Worm (Caenorhabditis elegans) whole organism, L1 larva: Measurements from ENCODE around the gene aptf-1.

Experiments
- C04F5.9 ChIP-seq: sonication (generic microtip); optimal IDR thresholded peaks from 2 replicates; lab custom pipeline; 2016; ENCODE audit warnings: missing genetic modification characterization, missing compliant biosample characterization
- F16B12.6 ChIP-seq: fragments of 150-350 bp; optimal IDR thresholded peaks from 2 replicates; lab custom pipeline; 2014; ENCODE audit warnings: missing biosample characterization, missing genetic modification characterization
- aha-1 ChIP-seq: fragments of 150-350 bp; optimal IDR thresholded peaks from 2 replicates; lab custom pipeline; 2014; ENCODE audit warnings: missing biosample characterization, missing genetic modification characterization
- ama-1 ChIP-seq: fragments of 150-350 bp; optimal IDR thresholded peaks from 2 replicates; lab custom pipeline; 2014
- blmp-1 ChIP-seq: fragments of 150-350 bp; optimal IDR thresholded peaks from 2 replicates; lab custom pipeline; 2014; ENCODE audit warnings: missing biosample characterization, missing genetic modification characterization
- ceh-63 ChIP-seq: fragments of 200-800 bp; sonication (Bioruptor generic); optimal IDR thresholded peaks from 2 replicates; lab custom pipeline; 2018; ENCODE audit warnings: mild to moderate bottlenecking, missing genetic modification characterization, missing compliant biosample characterization
- ceh-90 ChIP-seq: sonication (generic microtip); optimal IDR thresholded peaks from 2 replicates; lab custom pipeline; 2016; ENCODE audit warnings: missing genetic modification characterization, missing compliant biosample characterization
- elt-3 ChIP-seq, 6 experiments: fragments of 150-350 bp in 1 of 6; sonication (generic microtip); optimal IDR thresholded peaks; 2 replicates each; lab custom pipeline; 2017 to 2018; ENCODE audit warnings: missing biosample characterization in 6 of 6, missing genetic modification characterization in 6 of 6, inconsistent platforms in 1 of 6
- fkh-4 ChIP-seq: sonication (generic microtip); optimal IDR thresholded peaks from 2 replicates; lab custom pipeline; 2016; ENCODE audit warnings: missing compliant biosample characterization, missing genetic modification characterization, borderline replicate concordance
- fkh-8 ChIP-seq: sonication (generic microtip); optimal IDR thresholded peaks from 2 replicates; lab custom pipeline; 2016; ENCODE audit warnings: mild to moderate bottlenecking, missing genetic modification characterization, missing compliant biosample characterization
- fos-1 ChIP-seq: fragments of 150-350 bp; optimal IDR thresholded peaks from 2 replicates; lab custom pipeline; 2014; ENCODE audit warnings: missing biosample characterization, missing genetic modification characterization
- grh-1 ChIP-seq: fragments of 200-800 bp; sonication (Bioruptor generic); IDR thresholded peaks from 2 replicates; pipeline ENCODE4 v1.3.6; 2022; ENCODE audit warnings: missing genetic modification reagents, missing genetic modification characterization, missing compliant biosample characterization
- hlh-17 ChIP-seq: fragments of 200-800 bp; sonication (Bioruptor generic); optimal IDR thresholded peaks from 2 replicates; lab custom pipeline; 2018; ENCODE audit warnings: missing genetic modification characterization, mild to moderate bottlenecking, missing compliant biosample characterization, moderate library complexity, borderline replicate concordance
- irx-1 ChIP-seq: sonication (generic microtip); optimal IDR thresholded peaks from 2 replicates; lab custom pipeline; 2016; ENCODE audit warnings: missing genetic modification characterization, missing compliant biosample characterization
- lin-13 ChIP-seq: fragments of 150-350 bp; optimal IDR thresholded peaks from 2 replicates; lab custom pipeline; 2014; ENCODE audit warnings: missing biosample characterization, missing genetic modification reagents, missing genetic modification characterization
- lin-14 ChIP-seq: fragments of 200-800 bp; sonication (Bioruptor generic); optimal IDR thresholded peaks from 2 replicates; lab custom pipeline; 2018; ENCODE audit warnings: mild to moderate bottlenecking, missing genetic modification characterization, moderate library complexity, missing compliant biosample characterization
- lin-35 ChIP-seq, 2 experiments: fragments of 150-350 bp; optimal IDR thresholded peaks; 2 replicates each; lab custom pipeline; 2014; ENCODE audit warnings: missing biosample characterization in 2 of 2, missing genetic modification characterization in 2 of 2, missing genetic modification reagents in 2 of 2
- lir-3 ChIP-seq: sonication (generic microtip); optimal IDR thresholded peaks from 2 replicates; lab custom pipeline; 2016; ENCODE audit warnings: mild to moderate bottlenecking, missing genetic modification characterization, moderate library complexity, missing compliant biosample characterization; ENCODE audit not compliant: poor library complexity
- lsy-2 ChIP-seq, 2 experiments: fragments of 150-350 bp; optimal IDR thresholded peaks; 2 replicates each; lab custom pipeline; 2014; ENCODE audit warnings: missing biosample characterization in 2 of 2, missing genetic modification characterization in 2 of 2
- mdl-1 ChIP-seq, 2 experiments: fragments of 150-350 bp; optimal IDR thresholded peaks; 2 replicates each; lab custom pipeline; 2014 to 2017; ENCODE audit warnings: missing biosample characterization in 2 of 2, missing genetic modification characterization in 2 of 2, inconsistent platforms in 1 of 2
- mef-2 ChIP-seq: fragments of 150-350 bp; optimal IDR thresholded peaks from 2 replicates; lab custom pipeline; 2014; ENCODE audit warnings: missing biosample characterization, missing genetic modification characterization
- mep-1 ChIP-seq: fragments of 150-350 bp; optimal IDR thresholded peaks from 2 replicates; lab custom pipeline; 2014; ENCODE audit warnings: missing biosample characterization, missing genetic modification characterization
- nhr-11 ChIP-seq: fragments of 150-350 bp; optimal IDR thresholded peaks from 2 replicates; lab custom pipeline; 2014; ENCODE audit warnings: missing biosample characterization, missing genetic modification characterization
- nhr-19 ChIP-seq: fragments of 200-800 bp; sonication (Bioruptor generic); conservative IDR thresholded peaks from 2 replicates; pipeline ENCODE4 v1.3.6; 2022; ENCODE audit warnings: missing genetic modification characterization, missing compliant biosample characterization
- nhr-20 ChIP-seq: sonication (generic microtip); optimal IDR thresholded peaks from 2 replicates; lab custom pipeline; 2016; ENCODE audit warnings: mild to moderate bottlenecking, missing genetic modification characterization, missing compliant biosample characterization
- nhr-47 ChIP-seq: sonication (generic microtip); optimal IDR thresholded peaks from 2 replicates; lab custom pipeline; 2016; ENCODE audit warnings: mild to moderate bottlenecking, missing genetic modification characterization, moderate library complexity, missing compliant biosample characterization
- nhr-71 ChIP-seq: sonication (generic microtip); optimal IDR thresholded peaks from 2 replicates; lab custom pipeline; 2016; ENCODE audit warnings: mild to moderate bottlenecking, missing genetic modification characterization, moderate library complexity, missing compliant biosample characterization
- nhr-84 ChIP-seq: sonication (generic microtip); optimal IDR thresholded peaks from 2 replicates; lab custom pipeline; 2017; ENCODE audit warnings: missing biosample characterization, missing genetic modification characterization
- pqm-1 ChIP-seq: sonication (generic microtip); optimal IDR thresholded peaks from 3 replicates; lab custom pipeline; 2017; ENCODE audit warnings: missing biosample characterization, missing genetic modification characterization
- snu-23 ChIP-seq: sonication (generic microtip); optimal IDR thresholded peaks from 2 replicates; lab custom pipeline; 2016; ENCODE audit warnings: missing genetic modification characterization, missing compliant biosample characterization
- sptf-1 ChIP-seq: fragments of 150-350 bp; optimal IDR thresholded peaks from 2 replicates; lab custom pipeline; 2014; ENCODE audit warnings: missing biosample characterization, missing genetic modification characterization
- swsn-7 ChIP-seq: sonication (generic microtip); optimal IDR thresholded peaks from 2 replicates; lab custom pipeline; 2016; ENCODE audit warnings: missing genetic modification characterization, missing compliant biosample characterization
- tbx-2 ChIP-seq: sonication (generic microtip); optimal IDR thresholded peaks from 2 replicates; lab custom pipeline; 2016; ENCODE audit warnings: missing genetic modification characterization, missing compliant biosample characterization
- unc-130 ChIP-seq: fragments of 150-350 bp; optimal IDR thresholded peaks from 2 replicates; lab custom pipeline; 2017; ENCODE audit warnings: missing biosample characterization, missing genetic modification characterization, inconsistent platforms
- unc-30 ChIP-seq: sonication (generic microtip); optimal IDR thresholded peaks from 2 replicates; lab custom pipeline; 2017; ENCODE audit warnings: missing biosample characterization, missing genetic modification characterization
- unc-62 ChIP-seq: fragments of 150-350 bp; optimal IDR thresholded peaks from 2 replicates; lab custom pipeline; 2014; ENCODE audit warnings: missing biosample characterization, missing genetic modification reagents, missing genetic modification characterization
- unc-86 ChIP-seq: sonication (generic microtip); optimal IDR thresholded peaks from 2 replicates; lab custom pipeline; 2016; ENCODE audit warnings: missing genetic modification characterization, missing compliant biosample characterization
- unc-98 ChIP-seq: fragments of 200-800 bp; sonication (Bioruptor generic); IDR thresholded peaks from 2 replicates; pipeline ENCODE4 v1.3.6; 2022; ENCODE audit warnings: missing genetic modification characterization, missing compliant biosample characterization
- xbp-1 ChIP-seq: sonication (generic microtip); optimal IDR thresholded peaks from 2 replicates; lab custom pipeline; 2016; ENCODE audit warnings: missing genetic modification characterization, missing compliant biosample characterization
- zag-1 ChIP-seq: fragments of 150-350 bp; optimal IDR thresholded peaks from 2 replicates; lab custom pipeline; 2014; ENCODE audit warnings: missing biosample characterization, missing genetic modification characterization
- ztf-11 ChIP-seq, 2 experiments: sonication (generic microtip); optimal IDR thresholded peaks; 2 replicates each; lab custom pipeline; 2016 to 2017; ENCODE audit warnings: missing genetic modification characterization in 2 of 2, missing biosample characterization in 1 of 2, missing compliant biosample characterization in 1 of 2

aptf-1 gene

DNA sequence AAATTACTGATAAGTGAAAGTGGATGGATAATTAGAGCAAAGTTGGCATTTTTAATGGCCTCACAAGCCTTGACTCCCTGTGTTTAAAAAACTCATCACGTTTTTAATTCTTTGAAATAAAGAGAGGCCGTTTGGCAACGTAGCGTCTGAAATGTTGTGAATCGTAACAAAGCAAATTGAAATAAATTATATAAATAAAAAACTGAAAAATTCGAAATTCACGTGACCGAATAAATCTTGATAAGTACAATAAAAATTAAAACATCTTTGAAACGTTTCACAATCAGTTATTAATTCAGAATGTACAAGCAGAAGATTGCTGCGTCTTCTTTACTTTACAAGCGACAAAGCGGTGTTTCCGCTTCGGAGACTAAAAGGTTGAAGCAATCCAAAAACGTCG is 32.0 kb upstream of the aptf-1 start, which contains the start of gene K03H9.3:
Gene K03H9.3, plus strand, starts transcription at position 301 of the 400 bp plus-strand sequence.
- no peak for TF ChIP-seq irx-1

DNA sequence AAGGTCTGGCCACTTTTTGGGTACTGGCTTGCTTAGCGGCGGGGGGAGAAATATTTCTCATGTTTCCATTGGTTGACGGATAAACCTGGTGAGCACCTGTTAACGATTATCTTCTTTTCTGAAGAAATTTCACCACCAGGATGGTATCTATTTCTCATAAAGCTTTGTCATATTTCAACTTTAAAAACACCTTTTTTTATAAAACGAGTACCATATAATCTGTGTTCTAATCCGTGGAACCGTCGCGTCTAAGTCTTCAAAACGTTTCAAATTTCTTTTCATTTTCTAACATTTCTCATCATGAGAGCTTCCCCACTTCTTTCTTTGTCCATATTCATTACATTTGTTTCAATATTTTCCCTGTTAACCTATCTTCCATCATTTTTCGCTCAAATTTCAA is 28.8 kb upstream of the aptf-1 start, which contains the start of gene col-75:
Gene col-75, plus strand, starts transcription at position 301 of the 400 bp plus-strand sequence.
- TF ChIP-seq unc-86 (tag; lab: Kevin White, UChicago) (no peak), nhr-47 (tag; lab: Kevin White, UChicago) (no peak), nhr-84 (tag; lab: Kevin White, UChicago) (no peak), nhr-11 (tag; lab: Kevin White, UChicago) (no peak), mdl-1 (tag; optimal IDR thresholded peaks at IDR 0.05; lab: Kevin White, UChicago) (no peak), tbx-2 (tag; lab: Kevin White, UChicago) (no peak), zag-1 (tag; lab: Kevin White, UChicago) (no peak)

DNA sequence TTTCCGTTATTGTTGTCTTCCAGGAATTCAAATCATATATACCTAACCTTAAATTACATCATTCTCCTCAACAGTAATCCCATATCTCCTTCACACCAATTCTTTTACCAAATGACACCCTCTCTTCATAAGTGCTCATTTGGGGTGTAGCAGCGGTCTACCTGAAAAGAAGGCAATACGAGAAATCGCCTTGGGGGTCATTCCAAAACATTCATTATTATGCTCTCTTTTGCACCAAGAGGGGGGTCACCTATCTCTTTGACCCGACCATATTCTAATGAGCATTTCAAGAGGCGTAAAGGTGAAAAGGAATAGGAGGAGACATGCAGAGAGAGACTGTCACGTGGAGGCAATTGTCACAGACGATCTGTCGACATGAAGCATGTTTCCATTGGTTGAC is 17.9 kb upstream of the aptf-1 start:
- no peak for TF ChIP-seq aha-1
- peak in 1 of 2 experiments; percentile 0 for TF ChIP-seq ztf-11 (tag; optimal IDR thresholded peaks at IDR 0.05; lab: Kevin White, UChicago)
- TF ChIP-seq lir-3, result no peak

DNA sequence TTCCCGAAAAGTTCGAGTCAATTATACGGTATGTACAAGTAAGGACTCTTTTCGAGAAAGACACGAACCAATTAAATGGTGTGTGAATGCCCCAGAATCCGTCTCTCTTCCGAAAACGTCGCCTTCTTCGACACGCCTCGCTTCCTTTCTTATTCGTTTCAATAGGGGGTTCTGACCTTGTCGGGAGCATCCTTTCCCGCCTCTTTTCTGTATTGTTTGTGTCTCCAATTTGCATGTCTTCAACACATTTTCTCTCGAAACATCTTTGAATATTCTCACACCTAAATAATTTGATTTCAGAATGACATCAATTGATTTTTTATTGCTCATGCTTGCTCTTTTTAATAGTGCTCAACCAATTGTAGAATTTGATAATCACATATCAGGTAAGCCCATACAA is 13.6 kb upstream of the aptf-1 start, which contains the start of gene cutl-16:
Gene cutl-16, plus strand, starts transcription at position 301 of the 400 bp plus-strand sequence.
- no peak for TF ChIP-seq pqm-1 (tag; lab: Kevin White, UChicago)
- TF ChIP-seq ama-1 (lab: Kevin White, UChicago), result no peak
- TF ChIP-seq mep-1 (tag; lab: Kevin White, UChicago), result no peak
- no peak for TF ChIP-seq unc-130
- TF ChIP-seq fos-1 (tag; lab: Kevin White, UChicago), result no peak
- no peak for TF ChIP-seq lsy-2 (tag; optimal IDR thresholded peaks at IDR 0.05; lab: Kevin White, UChicago)
- no peak for TF ChIP-seq C04F5.9
- TF ChIP-seq, all 84 proteins: peak for 0

DNA sequence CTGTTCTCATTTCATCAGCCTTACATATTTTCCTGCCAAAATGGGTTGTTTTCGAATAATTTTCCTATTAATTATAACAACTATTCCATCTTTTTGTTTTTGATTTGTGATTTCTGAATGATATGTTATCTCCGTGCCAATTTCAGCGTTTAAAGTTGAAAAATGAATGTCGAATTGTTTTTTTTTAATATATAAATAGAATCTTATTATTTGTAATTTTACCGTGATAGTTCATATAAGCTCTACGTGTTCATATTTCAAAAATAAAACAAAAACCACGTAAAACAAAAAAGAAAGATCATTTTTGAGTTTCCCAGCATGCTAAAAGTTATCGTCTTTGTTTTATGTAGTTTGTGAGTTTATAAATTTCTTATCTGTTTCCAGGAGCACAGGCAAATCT is 11.1 kb upstream of the aptf-1 start, which contains the start of gene K06A1.2:
Gene K06A1.2, plus strand, starts transcription at position 301 of the 400 bp plus-strand sequence.
- TF ChIP-seq ceh-90 (tag; lab: Kevin White, UChicago), result no peak
- no peak for TF ChIP-seq sptf-1
- TF ChIP-seq F16B12.6 (tag; lab: Kevin White, UChicago), result no peak
- TF ChIP-seq ceh-63, result no peak
- TF ChIP-seq swsn-7 (tag; lab: Kevin White, UChicago), result no peak
- TF ChIP-seq unc-30 (tag; lab: Kevin White, UChicago), result no peak
- no peak for TF ChIP-seq ama-1 (lab: Kevin White, UChicago)
- TF ChIP-seq hlh-17, result no peak
- TF ChIP-seq unc-62, result no peak
- TF ChIP-seq fkh-8 (tag; lab: Kevin White, UChicago), result no peak
- TF ChIP-seq xbp-1 (tag; lab: Kevin White, UChicago), result no peak
- TF ChIP-seq nhr-71 (tag; lab: Kevin White, UChicago), result no peak
- TF ChIP-seq mep-1 (tag; lab: Kevin White, UChicago), result no peak
- TF ChIP-seq unc-98 (GFP tag; lab: Robert Waterston, UW), result no peak
- no peak for TF ChIP-seq lsy-2 (tag; optimal IDR thresholded peaks at IDR 0.05; lab: Kevin White, UChicago)

DNA sequence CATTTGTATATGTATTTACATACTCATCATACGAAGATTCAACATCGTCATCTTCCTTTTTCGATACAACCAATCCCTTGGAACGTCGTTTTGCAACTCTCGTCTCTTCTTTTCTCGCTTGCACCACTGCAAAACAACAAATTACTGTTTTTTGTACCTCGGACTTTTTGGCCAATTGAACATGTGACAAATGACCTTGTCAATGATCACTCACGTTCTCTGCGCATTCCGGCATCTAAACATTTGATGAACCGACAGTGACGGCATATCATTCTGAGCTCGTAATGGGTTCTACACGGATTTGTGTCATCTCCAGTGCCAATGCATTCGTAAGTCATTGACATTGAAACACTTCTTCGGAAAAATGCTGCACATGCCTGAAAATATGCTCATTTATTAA is 6.6 kb upstream of the aptf-1 start:
- peak; percentile 38 for TF ChIP-seq lin-14 (GFP tag; lab: Kevin White, UChicago)
- no peak for TF ChIP-seq fkh-8 (tag; lab: Kevin White, UChicago)
- TF ChIP-seq tbx-2 (tag; lab: Kevin White, UChicago), result peak; percentile 3
- peak in 1 of 2 experiments; percentile 33 for TF ChIP-seq lin-35 (GFP tag; optimal IDR thresholded peaks at IDR 0.05; lab: Kevin White, UChicago)
- TF ChIP-seq mdl-1 (tag; optimal IDR thresholded peaks at IDR 0.05; lab: Kevin White, UChicago), result peak in 1 of 2 experiments; percentile 58
- no peak for TF ChIP-seq mef-2 (tag; lab: Kevin White, UChicago)
- TF ChIP-seq nhr-19 (GFP tag; lab: Robert Waterston, UW), result 0 out of 2 replicates have a peak, but pooled peaks have one; percentile 7
- TF ChIP-seq snu-23 (GFP tag; lab: Kevin White, UChicago), result peak; percentile 7
- no peak for TF ChIP-seq nhr-47 (tag; lab: Kevin White, UChicago)
- TF ChIP-seq elt-3 (tag; optimal IDR thresholded peaks at IDR 0.05; lab: Kevin White, UChicago), result peak in 2 of 6 experiments; percentile 43 to 75
- TF ChIP-seq lsy-2 (tag; optimal IDR thresholded peaks at IDR 0.05; lab: Kevin White, UChicago), result peak in 1 of 2 experiments; percentile 2
- peak; percentile 28 for TF ChIP-seq nhr-20 (tag; lab: Kevin White, UChicago)
- 0 out of 2 replicates have a peak, but pooled peaks have one; percentile 6 for TF ChIP-seq grh-1 (GFP tag; lab: Robert Waterston, UW)
- no peak for TF ChIP-seq fkh-4
- TF ChIP-seq blmp-1 (tag; lab: Kevin White, UChicago), result peak; percentile 54
- no peak for TF ChIP-seq lin-13
- TF ChIP-seq nhr-71 (tag; lab: Kevin White, UChicago), result peak; percentile 1
